Fruit fly (Drosophila melanogaster) whole organism, adult: ENCODE measurements around the gene CG7685.

ENCODE experiments used
- CG11617 ChIP-seq: fragments of 200-800 bp; sonication (Bioruptor generic); optimal IDR thresholded peaks from 2 replicates; lab custom pipeline; 2017; ENCODE audit warnings: mild to moderate bottlenecking, missing biosample characterization, missing genetic modification reagents, missing genetic modification characterization
- CG12768 ChIP-seq: fragments of 200-800 bp; sonication (Bioruptor generic); optimal IDR thresholded peaks from 2 replicates; lab custom pipeline; 2017; ENCODE audit warnings: missing biosample characterization, missing genetic modification characterization, mild to moderate bottlenecking, moderate library complexity, missing genetic modification reagents
- CG14711 ChIP-seq: fragments of 200-800 bp; sonication (Bioruptor generic); optimal IDR thresholded peaks from 2 replicates; lab custom pipeline; 2018; ENCODE audit warnings: missing biosample characterization, mild to moderate bottlenecking, missing genetic modification characterization, moderate library complexity
- CG1620 ChIP-seq: fragments of 200-800 bp; sonication (Bioruptor generic); optimal IDR thresholded peaks from 2 replicates; lab custom pipeline; 2016; ENCODE audit warnings: missing biosample characterization, missing genetic modification characterization
- CG33017 ChIP-seq: fragments of 200-800 bp; sonication (Bioruptor generic); optimal IDR thresholded peaks from 2 replicates; lab custom pipeline; 2018; ENCODE audit warnings: missing biosample characterization, mild to moderate bottlenecking, missing genetic modification characterization, moderate library complexity
- CG5204 ChIP-seq: fragments of 200-800 bp; sonication (Bioruptor generic); optimal IDR thresholded peaks from 2 replicates; lab custom pipeline; 2016; ENCODE audit warnings: missing biosample characterization, missing genetic modification characterization
- CG7045 ChIP-seq: fragments of 200-800 bp; sonication (Bioruptor generic); optimal IDR thresholded peaks from 2 replicates; lab custom pipeline; 2017; ENCODE audit warnings: missing biosample characterization, mild to moderate bottlenecking, missing genetic modification characterization
- CG7101 ChIP-seq: fragments of 200-800 bp; sonication (Bioruptor generic); optimal IDR thresholded peaks from 2 replicates; lab custom pipeline; 2018; ENCODE audit warnings: missing biosample characterization, mild to moderate bottlenecking, missing genetic modification characterization, moderate library complexity
- Clk ChIP-seq: fragments of 200-800 bp; sonication (Bioruptor generic); optimal IDR thresholded peaks from 2 replicates; lab custom pipeline; 2017; ENCODE audit warnings: missing biosample characterization, missing genetic modification characterization
- Crg-1 ChIP-seq: fragments of 200-800 bp; sonication (Bioruptor generic); optimal IDR thresholded peaks from 2 replicates; lab custom pipeline; 2016; ENCODE audit warnings: missing biosample characterization, missing genetic modification characterization
- Hr96 ChIP-seq: fragments of 200-800 bp; sonication (Bioruptor generic); optimal IDR thresholded peaks from 2 replicates; lab custom pipeline; 2016; ENCODE audit warnings: missing biosample characterization, missing genetic modification characterization
- Mnt ChIP-seq: fragments of 200-800 bp; sonication (Bioruptor generic); optimal IDR thresholded peaks from 2 replicates; lab custom pipeline; 2016; ENCODE audit warnings: missing biosample characterization, mild to moderate bottlenecking, missing genetic modification characterization
- bab1 ChIP-seq: fragments of 200-800 bp; sonication (Bioruptor generic); optimal IDR thresholded peaks from 3 replicates; lab custom pipeline; 2019; ENCODE audit warnings: missing biosample characterization, mild to moderate bottlenecking, missing genetic modification characterization, moderate library complexity
- cic ChIP-seq: fragments of 200-800 bp; sonication (Bioruptor generic); optimal IDR thresholded peaks from 2 replicates; lab custom pipeline; 2017; ENCODE audit warnings: missing biosample characterization, mild to moderate bottlenecking, missing genetic modification characterization, moderate library complexity
- cnc ChIP-seq, 2 experiments: fragments of >200 bp; optimal IDR thresholded peaks; 2 replicates each; lab custom pipeline; 2017
- kay ChIP-seq: fragments of 200-800 bp; sonication (Bioruptor generic); peaks from one replicate; lab custom pipeline; 2016; ENCODE audit warnings: missing biosample characterization, missing genetic modification characterization, borderline replicate concordance
- ovo ChIP-seq: fragments of 200-800 bp; sonication (Bioruptor generic); optimal IDR thresholded peaks from 2 replicates; lab custom pipeline; 2016; ENCODE audit warnings: missing biosample characterization, missing genetic modification characterization
- pad ChIP-seq: fragments of 200-800 bp; sonication (Bioruptor generic); optimal IDR thresholded peaks from 3 replicates; lab custom pipeline; 2017; ENCODE audit warnings: missing biosample characterization, missing genetic modification characterization, mild to moderate bottlenecking, moderate library complexity, missing genetic modification reagents
- tj ChIP-seq: fragments of 200-800 bp; sonication (Bioruptor generic); optimal IDR thresholded peaks from 3 replicates; lab custom pipeline; 2017; ENCODE audit warnings: missing biosample characterization, mild to moderate bottlenecking, missing genetic modification characterization, moderate library complexity
- toe ChIP-seq: fragments of 200-800 bp; sonication (Bioruptor generic); optimal IDR thresholded peaks from 2 replicates; lab custom pipeline; 2016; ENCODE audit warnings: missing biosample characterization, missing genetic modification characterization

CG7685 gene

DNA sequence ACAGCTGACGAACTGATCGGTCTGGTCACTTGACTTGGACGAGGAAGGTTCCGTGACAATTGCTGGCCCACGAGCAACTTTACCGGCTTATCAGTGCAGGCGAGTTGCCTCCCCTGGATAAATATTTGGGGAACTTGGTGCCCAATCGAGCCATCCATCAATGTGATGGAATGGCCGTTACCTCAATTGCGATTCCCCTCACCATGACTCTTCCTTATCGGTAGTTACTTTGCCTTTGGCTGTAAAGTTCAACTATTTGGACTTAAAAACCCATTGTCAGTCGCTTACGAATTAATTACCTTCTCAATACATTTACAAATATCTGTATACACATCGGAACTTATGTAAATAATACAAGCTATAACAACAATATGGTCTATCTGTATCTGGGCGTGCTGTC, 14.9 kb upstream of the CG7685 start, which contains the start of gene Vha100-4:
Gene Vha100-4, minus strand, starts transcription at position 16 of the 400 bp plus-strand sequence.
- TF ChIP-seq Mnt (peak; percentile 15), CG11617 (GFP tag; lab: Kevin White, UChicago) (no peak)

- TF ChIP-seq CG5204: no peak
- TF ChIP-seq pad (GFP tag; lab: Kevin White, UChicago): no peak
- TF ChIP-seq bab1 (GFP tag; lab: Kevin White, UChicago): peak; percentile 32
- peak; percentile 32 for TF ChIP-seq tj (GFP tag; lab: Kevin White, UChicago)
- TF ChIP-seq CG12768 (GFP tag; lab: Kevin White, UChicago): no peak
- TF ChIP-seq CG14711 (tag; lab: Kevin White, UChicago): peak; percentile 3
- no peak for TF ChIP-seq Crg-1 (GFP tag; lab: Kevin White, UChicago)
- no peak for TF ChIP-seq CG1620 (GFP tag; lab: Kevin White, UChicago)
- no peak for TF ChIP-seq CG7045 (GFP tag; lab: Kevin White, UChicago)
- TF ChIP-seq Clk (GFP tag; lab: Kevin White, UChicago): no peak
- peak; percentile 1 for TF ChIP-seq cic (GFP tag; lab: Kevin White, UChicago)
- no peak for TF ChIP-seq kay (GFP tag; lab: Kevin White, UChicago)
- TF ChIP-seq ovo (GFP tag; lab: Kevin White, UChicago): no peak
- TF ChIP-seq CG33017 (tag; lab: Kevin White, UChicago): peak; percentile 37
- TF ChIP-seq CG7101 (tag; lab: Kevin White, UChicago): peak; percentile 71
- TF ChIP-seq Mnt: peak; percentile 14
- no peak for TF ChIP-seq cnc (optimal IDR thresholded peaks at IDR 0.05; lab: Kevin White, UChicago)
- no peak for TF ChIP-seq Hr96 (GFP tag; lab: Kevin White, UChicago)
- TF ChIP-seq CG11617 (GFP tag; lab: Kevin White, UChicago): peak; percentile 76
- peak; percentile 33 for TF ChIP-seq toe (GFP tag; lab: Kevin White, UChicago)
Measured at dm6 chr3R:18393436-18393835, 11.3 kb upstream of the CG7685 start.

dm6 chr3R:18394876-18395275, 9.9 kb upstream of the CG7685 start:
- TF ChIP-seq CG1620 (GFP tag; lab: Kevin White, UChicago) (no peak), cic (GFP tag; lab: Kevin White, UChicago) (no peak), tj (GFP tag; lab: Kevin White, UChicago) (no peak), Clk (GFP tag; lab: Kevin White, UChicago) (no peak), kay (GFP tag; lab: Kevin White, UChicago) (no peak), toe (GFP tag; lab: Kevin White, UChicago) (no peak), CG11617 (GFP tag; lab: Kevin White, UChicago) (no peak), cnc (optimal IDR thresholded peaks at IDR 0.05; lab: Kevin White, UChicago) (no peak)

dm6 chr3R:18395694-18396093, 9.0 kb upstream of the CG7685 start:
- TF ChIP-seq kay (GFP tag; lab: Kevin White, UChicago) (no peak), pad (GFP tag; lab: Kevin White, UChicago) (no peak), cnc (optimal IDR thresholded peaks at IDR 0.05; lab: Kevin White, UChicago) (no peak), Clk (GFP tag; lab: Kevin White, UChicago) (no peak), tj (GFP tag; lab: Kevin White, UChicago) (peak; percentile 100)

DNA sequence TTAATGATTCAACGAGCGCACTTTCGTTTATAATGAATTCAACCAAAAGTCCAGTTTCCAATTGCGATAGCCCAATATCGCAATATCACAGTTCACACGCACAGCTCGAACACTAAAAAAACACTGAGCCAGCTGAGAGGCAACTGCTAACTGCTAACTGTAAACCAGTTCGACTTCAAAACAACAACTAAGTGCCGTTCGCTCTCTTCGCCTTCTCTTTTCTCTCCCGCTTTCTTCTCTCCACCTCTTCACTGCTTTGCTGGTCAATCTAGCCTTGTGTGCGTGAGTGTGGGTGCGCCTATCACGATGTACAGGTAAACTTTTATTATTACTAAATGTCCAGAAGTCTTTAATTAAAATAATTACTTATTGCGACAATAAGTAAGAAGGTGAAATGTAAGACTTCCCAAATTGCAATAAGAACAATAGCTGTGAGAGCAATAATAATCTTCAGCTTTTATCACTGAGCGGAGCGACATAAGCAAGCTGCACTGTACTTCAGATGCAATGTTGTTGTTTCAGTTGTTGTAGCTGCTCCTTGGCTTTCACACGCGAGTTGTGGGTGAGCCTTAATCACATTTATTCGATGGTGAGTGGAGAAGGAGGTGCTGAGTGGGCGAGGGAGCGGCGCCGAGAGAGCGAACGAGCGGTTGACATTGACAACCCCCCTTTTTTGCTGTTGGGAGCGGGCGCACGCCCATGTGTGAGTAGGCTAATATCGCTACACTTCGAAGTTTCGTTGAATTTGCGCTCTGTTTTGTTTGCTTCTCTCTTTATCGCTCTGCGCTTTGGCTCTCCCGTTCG, 7.7 kb upstream of the CG7685 start, which contains the start of gene Vti1b:
Gene Vti1b, plus strand, starts transcription at position 195 of the 804 bp plus-strand sequence.
- TF ChIP-seq cic (GFP tag; lab: Kevin White, UChicago): peak; percentile 89
- peak; percentile 86 for TF ChIP-seq CG1620 (GFP tag; lab: Kevin White, UChicago)
- peak; percentile 83 for TF ChIP-seq kay (GFP tag; lab: Kevin White, UChicago)
- peak; percentile 86 for TF ChIP-seq CG7045 (GFP tag; lab: Kevin White, UChicago)
- peak; percentile 94 for TF ChIP-seq CG7101 (tag; lab: Kevin White, UChicago)
- TF ChIP-seq Crg-1 (GFP tag; lab: Kevin White, UChicago): peak; percentile 94
- peak; percentile 97 for TF ChIP-seq bab1 (GFP tag; lab: Kevin White, UChicago)
- peak; percentile 92 for TF ChIP-seq ovo (GFP tag; lab: Kevin White, UChicago)
- peak; percentile 95 for TF ChIP-seq CG12768 (GFP tag; lab: Kevin White, UChicago)
- peak; percentile 93 for TF ChIP-seq CG11617 (GFP tag; lab: Kevin White, UChicago)
- peak; percentile 82 for TF ChIP-seq Mnt
- TF ChIP-seq CG33017 (tag; lab: Kevin White, UChicago): peak; percentile 90
- peak; percentile 92 for TF ChIP-seq CG5204
- TF ChIP-seq tj (GFP tag; lab: Kevin White, UChicago): peak; percentile 74
- TF ChIP-seq cnc (optimal IDR thresholded peaks at IDR 0.05; lab: Kevin White, UChicago): no peak
- peak; percentile 90 for TF ChIP-seq CG14711 (tag; lab: Kevin White, UChicago)
- peak; percentile 89 for TF ChIP-seq toe (GFP tag; lab: Kevin White, UChicago)
- TF ChIP-seq Clk (GFP tag; lab: Kevin White, UChicago): peak; percentile 87
- peak; percentile 70 for TF ChIP-seq Hr96 (GFP tag; lab: Kevin White, UChicago)
- TF ChIP-seq pad (GFP tag; lab: Kevin White, UChicago): peak; percentile 86
